Worm (Caenorhabditis elegans) whole organism, midembryonic: Measurements from ENCODE around the gene tsp-16.

ENCODE experiments used
- T22C8.4 ChIP-seq: fragments of 200-800 bp; sonication (Bioruptor generic); IDR thresholded peaks from 2 replicates; pipeline ENCODE4 v1.3.6; 2022; ENCODE audit warnings: missing genetic modification characterization, missing compliant biosample characterization
- cog-1 ChIP-seq: sonication (generic microtip); optimal IDR thresholded peaks from 2 replicates; lab custom pipeline; 2016; ENCODE audit warnings: missing genetic modification characterization, missing compliant biosample characterization
- flt-1 ChIP-seq: fragments of 200-800 bp; sonication (Bioruptor generic); IDR thresholded peaks from 2 replicates; pipeline ENCODE4 v1.3.6; 2022; ENCODE audit warnings: missing genetic modification characterization, missing compliant biosample characterization
- klf-2 ChIP-seq: fragments of 200-800 bp; sonication (Bioruptor generic); conservative IDR thresholded peaks from 2 replicates; pipeline ENCODE4 v1.3.6; 2022; ENCODE audit warnings: missing genetic modification reagents, missing genetic modification characterization, missing compliant biosample characterization
- med-1 ChIP-seq: sonication (generic microtip); optimal IDR thresholded peaks from 2 replicates; lab custom pipeline; 2017; ENCODE audit warnings: missing genetic modification characterization, mild to moderate bottlenecking, missing compliant biosample characterization, antibody characterized with exemption, missing genetic modification reagents; ENCODE audit not compliant: insufficient read depth
- tab-1 ChIP-seq: fragments of 200-800 bp; sonication (Bioruptor generic); IDR thresholded peaks from 2 replicates; pipeline ENCODE4 v1.3.6; 2022; ENCODE audit warnings: missing genetic modification characterization, missing compliant biosample characterization
- ztf-23 ChIP-seq: fragments of 200-800 bp; sonication (Bioruptor generic); IDR thresholded peaks from 2 replicates; pipeline ENCODE4 v1.3.6; 2022; ENCODE audit warnings: missing genetic modification reagents, missing genetic modification characterization, missing compliant biosample characterization
- ztf-29 ChIP-seq: fragments of 200-800 bp; sonication (Bioruptor generic); IDR thresholded peaks from 2 replicates; pipeline ENCODE4 v1.3.6; 2022; ENCODE audit warnings: missing genetic modification reagents, missing genetic modification characterization, missing compliant biosample characterization

ce11 chrX:7035937-7036336, 39.5 kb upstream of the tsp-16 start, which contains the start of gene cest-19:
- no peak for TF ChIP-seq cog-1 (tag; lab: Kevin White, UChicago)
- no peak for TF ChIP-seq flt-1 (GFP tag; lab: Robert Waterston, UW)
- TF ChIP-seq ztf-29 (GFP tag; lab: Robert Waterston, UW): no peak
- no peak for TF ChIP-seq ztf-23 (GFP tag; lab: Robert Waterston, UW)
- TF ChIP-seq med-1 (GFP tag; lab: Kevin White, UChicago): no peak
- no peak for TF ChIP-seq T22C8.4 (GFP tag; lab: Robert Waterston, UW)
- TF ChIP-seq klf-2 (GFP tag; lab: Robert Waterston, UW): no peak
- no peak for TF ChIP-seq tab-1
